Fruit fly (Drosophila melanogaster) whole organism, adult: ENCODE data around the gene UK114.

Experiments used
- CG11617 ChIP-seq: fragments of 200-800 bp; sonication (Bioruptor generic); optimal IDR thresholded peaks from 2 replicates; lab custom pipeline; 2017; ENCODE audit warnings: mild to moderate bottlenecking, missing biosample characterization, missing genetic modification reagents, missing genetic modification characterization
- CG12768 ChIP-seq: fragments of 200-800 bp; sonication (Bioruptor generic); optimal IDR thresholded peaks from 2 replicates; lab custom pipeline; 2017; ENCODE audit warnings: missing biosample characterization, missing genetic modification characterization, mild to moderate bottlenecking, moderate library complexity, missing genetic modification reagents
- CG1620 ChIP-seq: fragments of 200-800 bp; sonication (Bioruptor generic); optimal IDR thresholded peaks from 2 replicates; lab custom pipeline; 2016; ENCODE audit warnings: missing biosample characterization, missing genetic modification characterization
- CG7045 ChIP-seq: fragments of 200-800 bp; sonication (Bioruptor generic); optimal IDR thresholded peaks from 2 replicates; lab custom pipeline; 2017; ENCODE audit warnings: missing biosample characterization, mild to moderate bottlenecking, missing genetic modification characterization
- CG7101 ChIP-seq: fragments of 200-800 bp; sonication (Bioruptor generic); optimal IDR thresholded peaks from 2 replicates; lab custom pipeline; 2018; ENCODE audit warnings: missing biosample characterization, mild to moderate bottlenecking, missing genetic modification characterization, moderate library complexity
- Clk ChIP-seq: fragments of 200-800 bp; sonication (Bioruptor generic); optimal IDR thresholded peaks from 2 replicates; lab custom pipeline; 2017; ENCODE audit warnings: missing biosample characterization, missing genetic modification characterization
- Crg-1 ChIP-seq: fragments of 200-800 bp; sonication (Bioruptor generic); optimal IDR thresholded peaks from 2 replicates; lab custom pipeline; 2016; ENCODE audit warnings: missing biosample characterization, missing genetic modification characterization
- Hr96 ChIP-seq: fragments of 200-800 bp; sonication (Bioruptor generic); optimal IDR thresholded peaks from 2 replicates; lab custom pipeline; 2016; ENCODE audit warnings: missing biosample characterization, missing genetic modification characterization
- bab1 ChIP-seq: fragments of 200-800 bp; sonication (Bioruptor generic); optimal IDR thresholded peaks from 3 replicates; lab custom pipeline; 2019; ENCODE audit warnings: missing biosample characterization, mild to moderate bottlenecking, missing genetic modification characterization, moderate library complexity
- cic ChIP-seq: fragments of 200-800 bp; sonication (Bioruptor generic); optimal IDR thresholded peaks from 2 replicates; lab custom pipeline; 2017; ENCODE audit warnings: missing biosample characterization, mild to moderate bottlenecking, missing genetic modification characterization, moderate library complexity
- cnc ChIP-seq, 2 experiments: fragments of >200 bp; optimal IDR thresholded peaks; 2 replicates each; lab custom pipeline; 2017
- ovo ChIP-seq: fragments of 200-800 bp; sonication (Bioruptor generic); optimal IDR thresholded peaks from 2 replicates; lab custom pipeline; 2016; ENCODE audit warnings: missing biosample characterization, missing genetic modification characterization
- pad ChIP-seq: fragments of 200-800 bp; sonication (Bioruptor generic); optimal IDR thresholded peaks from 3 replicates; lab custom pipeline; 2017; ENCODE audit warnings: missing biosample characterization, missing genetic modification characterization, mild to moderate bottlenecking, moderate library complexity, missing genetic modification reagents
- tj ChIP-seq: fragments of 200-800 bp; sonication (Bioruptor generic); optimal IDR thresholded peaks from 3 replicates; lab custom pipeline; 2017; ENCODE audit warnings: missing biosample characterization, mild to moderate bottlenecking, missing genetic modification characterization, moderate library complexity
- toe ChIP-seq: fragments of 200-800 bp; sonication (Bioruptor generic); optimal IDR thresholded peaks from 2 replicates; lab custom pipeline; 2016; ENCODE audit warnings: missing biosample characterization, missing genetic modification characterization

The UK114 gene

dm6 chr2L:15247614-15248013, 27.3 kb downstream of the UK114 start, which contains the start of gene ZnT35C:
TSS of gene ZnT35C (minus strand) at chr2L:15247714.
- no peak for TF ChIP-seq CG11617 (GFP tag; lab: Kevin White, UChicago)
- TF ChIP-seq Hr96 (GFP tag; lab: Kevin White, UChicago) = no peak
- no peak for TF ChIP-seq tj
- TF ChIP-seq ovo (GFP tag; lab: Kevin White, UChicago) = no peak
- no peak for TF ChIP-seq CG1620 (GFP tag; lab: Kevin White, UChicago)
- no peak for TF ChIP-seq CG7101
- TF ChIP-seq Crg-1 (GFP tag; lab: Kevin White, UChicago) = no peak
- TF ChIP-seq cic (GFP tag; lab: Kevin White, UChicago) = no peak
- no peak for TF ChIP-seq CG12768 (GFP tag; lab: Kevin White, UChicago)
- TF ChIP-seq bab1 = no peak
- no peak for TF ChIP-seq toe (GFP tag; lab: Kevin White, UChicago)
- TF ChIP-seq cnc (optimal IDR thresholded peaks at IDR 0.05; lab: Kevin White, UChicago) = no peak
- no peak for TF ChIP-seq Clk (GFP tag; lab: Kevin White, UChicago)
- no peak for TF ChIP-seq pad (GFP tag; lab: Kevin White, UChicago)

- no peak for TF ChIP-seq Crg-1 (GFP tag; lab: Kevin White, UChicago)
- no peak for TF ChIP-seq pad (GFP tag; lab: Kevin White, UChicago)
- TF ChIP-seq CG7101 = no peak
- no peak for TF ChIP-seq toe (GFP tag; lab: Kevin White, UChicago)
- TF ChIP-seq tj = no peak
- TF ChIP-seq cic (GFP tag; lab: Kevin White, UChicago) = no peak
- no peak for TF ChIP-seq Clk (GFP tag; lab: Kevin White, UChicago)
- TF ChIP-seq CG1620 (GFP tag; lab: Kevin White, UChicago) = no peak
Measured at dm6 chr2L:15244708-15245107, 30.2 kb downstream of the UK114 start.

DNA sequence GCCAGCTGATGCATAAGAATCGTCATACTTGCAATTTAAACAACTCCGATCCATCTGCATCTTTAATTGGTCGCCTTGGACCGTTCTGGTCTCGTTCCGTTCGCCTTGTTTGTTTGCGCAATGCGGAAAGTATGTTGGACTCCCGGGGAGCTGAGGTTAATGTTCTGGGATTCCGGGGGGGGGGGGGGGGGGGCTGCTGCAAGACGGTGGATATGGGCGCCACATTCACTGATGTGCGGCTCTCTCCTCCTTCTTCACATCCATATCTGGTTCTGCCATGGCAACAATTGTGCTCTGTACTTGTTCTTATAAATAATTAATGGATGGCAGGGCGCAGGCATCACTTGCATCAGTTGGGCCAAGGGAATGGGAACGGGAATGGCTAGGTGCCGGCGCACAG, 31.5 kb downstream of the UK114 start:
- TF ChIP-seq cic (GFP tag; lab: Kevin White, UChicago) (no peak), CG7045 (GFP tag; lab: Kevin White, UChicago) (no peak), CG1620 (GFP tag; lab: Kevin White, UChicago) (no peak), CG7101 (no peak)
